Worm (Caenorhabditis elegans) whole organism, L4 larva: Measurements from ENCODE around the gene F41E6.12.

Experiments used
- Y105C5A.15 ChIP-seq: fragments of 200-800 bp; sonication (Bioruptor generic); IDR thresholded peaks from 2 replicates; pipeline ENCODE4 v1.3.6; 2022; ENCODE audit warnings: missing genetic modification characterization, missing compliant biosample characterization
- zag-1 ChIP-seq: fragments of 150-350 bp; optimal IDR thresholded peaks from 2 replicates; lab custom pipeline; 2014; ENCODE audit warnings: missing biosample characterization, missing genetic modification characterization

DNA sequence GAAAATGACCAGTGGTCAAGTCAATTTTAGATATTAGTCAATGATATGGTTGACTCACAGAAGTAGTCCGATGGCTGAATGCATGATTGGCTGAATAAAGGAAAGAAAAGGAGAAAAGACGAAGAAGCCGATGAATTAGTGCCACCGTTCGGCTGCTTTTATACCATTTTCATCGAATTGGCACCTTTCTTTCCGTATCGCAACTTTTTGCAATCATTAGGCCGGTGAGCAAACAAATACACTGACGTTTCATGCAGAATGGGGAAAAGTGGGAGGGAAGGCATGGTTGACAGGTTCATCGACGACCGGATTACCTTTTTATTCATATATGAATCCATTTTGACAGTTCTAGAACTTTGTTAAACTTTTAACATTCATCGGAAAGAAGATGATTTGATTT is 7.7 kb downstream of the F41E6.12 start, which contains the start of gene idpc-2:
- TF ChIP-seq zag-1 (tag; lab: Kevin White, UChicago) (no peak), Y105C5A.15 (GFP tag; lab: Robert Waterston, UW) (no peak)
